Worm (Caenorhabditis elegans): ENCODE results near the gene jbts-14.

The jbts-14 gene

ce11 chrX:8676088-8676779 is 27.9 kb upstream of the jbts-14 start:
- TF ChIP-seq ztf-29 (GFP tag; IDR thresholded peaks at IDR 0.05) (no peak), ref-1 (GFP tag; conservative IDR thresholded peaks at IDR 0.05) (no peak), flt-1 (GFP tag; IDR thresholded peaks at IDR 0.05) (no peak), ztf-23 (GFP tag; IDR thresholded peaks at IDR 0.05) (no peak), med-1 (GFP tag; optimal IDR thresholded peaks at IDR 0.05; ENCODE audit: insufficient read depth) (no peak), T22C8.4 (GFP tag; IDR thresholded peaks at IDR 0.05) (no peak), klf-2 (GFP tag; conservative IDR thresholded peaks at IDR 0.05) (no peak), tab-1 (GFP tag; IDR thresholded peaks at IDR 0.05) (no peak)

ce11 chrX:8677320-8677719 is 26.8 kb upstream of the jbts-14 start:
- no peak for TF ChIP-seq ztf-29 (GFP tag; IDR thresholded peaks at IDR 0.05)
- no peak for TF ChIP-seq T22C8.4 (GFP tag; IDR thresholded peaks at IDR 0.05)
- no peak for TF ChIP-seq tab-1 (GFP tag; IDR thresholded peaks at IDR 0.05)
- TF ChIP-seq med-1 (GFP tag; optimal IDR thresholded peaks at IDR 0.05; ENCODE audit: insufficient read depth), result no peak
- TF ChIP-seq ref-1 (GFP tag; conservative IDR thresholded peaks at IDR 0.05), result no peak
- TF ChIP-seq cog-1 (tag; optimal IDR thresholded peaks at IDR 0.05), result no peak
- TF ChIP-seq flt-1 (GFP tag; IDR thresholded peaks at IDR 0.05), result no peak
- no peak for TF ChIP-seq ztf-23 (GFP tag; IDR thresholded peaks at IDR 0.05)
- no peak for TF ChIP-seq klf-2 (GFP tag; conservative IDR thresholded peaks at IDR 0.05)

DNA sequence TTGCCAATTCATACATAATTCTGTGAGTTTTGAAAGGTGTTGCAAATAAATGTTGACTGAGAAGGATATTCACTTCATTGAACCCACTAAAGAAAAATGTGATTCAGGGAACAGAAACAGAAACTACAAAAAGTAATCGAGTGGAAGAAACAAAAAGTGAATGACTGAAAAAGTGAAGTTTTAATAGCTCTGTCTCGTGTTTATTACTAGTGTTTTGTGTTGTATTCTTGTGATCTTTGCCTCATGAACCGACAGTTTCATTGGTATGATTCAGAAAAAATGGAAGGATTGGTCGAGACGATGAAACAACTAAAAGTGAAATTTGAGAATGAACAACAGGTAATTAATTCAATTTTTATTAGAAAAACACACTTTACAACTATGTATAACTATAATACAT is 26.2 kb upstream of the jbts-14 start:
- TF ChIP-seq klf-2 (GFP tag; conservative IDR thresholded peaks at IDR 0.05), result no peak
- no peak for TF ChIP-seq cog-1 (tag; optimal IDR thresholded peaks at IDR 0.05)
- no peak for TF ChIP-seq med-1 (GFP tag; optimal IDR thresholded peaks at IDR 0.05; ENCODE audit: insufficient read depth)
- TF ChIP-seq flt-1 (GFP tag; IDR thresholded peaks at IDR 0.05), result no peak

DNA sequence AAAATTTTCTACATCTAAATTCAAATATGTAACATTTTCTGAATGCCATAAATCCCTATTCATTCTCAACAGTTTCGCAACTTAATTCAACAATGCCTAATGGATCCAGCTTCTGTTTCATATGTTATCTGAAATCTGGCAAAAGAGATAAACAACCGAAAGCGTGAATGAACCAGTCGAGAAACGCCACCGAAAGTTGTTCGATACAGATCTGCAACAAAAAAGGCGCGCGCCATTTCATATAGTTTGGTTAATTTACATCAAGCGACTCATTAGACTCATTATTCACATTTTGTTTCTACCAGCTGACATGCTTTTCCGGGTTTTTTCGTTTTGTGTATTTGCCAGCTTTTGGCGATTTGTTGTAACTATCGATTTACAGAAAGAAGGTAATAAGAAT is 22.5 kb upstream of the jbts-14 start, which contains the start of gene K09E2.1:
TSS of gene K09E2.1 (plus strand) at position 301 of the 400 bp plus-strand sequence.
- TF ChIP-seq ztf-29 (GFP tag; IDR thresholded peaks at IDR 0.05) (no peak), klf-2 (GFP tag; conservative IDR thresholded peaks at IDR 0.05) (no peak), med-1 (GFP tag; optimal IDR thresholded peaks at IDR 0.05; ENCODE audit: insufficient read depth) (no peak), ztf-23 (GFP tag; IDR thresholded peaks at IDR 0.05) (no peak), T22C8.4 (GFP tag; IDR thresholded peaks at IDR 0.05) (no peak), tab-1 (GFP tag; IDR thresholded peaks at IDR 0.05) (no peak), cog-1 (tag; optimal IDR thresholded peaks at IDR 0.05) (no peak), ref-1 (GFP tag; conservative IDR thresholded peaks at IDR 0.05) (no peak), flt-1 (GFP tag; IDR thresholded peaks at IDR 0.05) (no peak)

ce11 chrX:8697517-8697916 is 6.6 kb upstream of the jbts-14 start, which contains the start of gene frpr-8:
frpr-8 (plus strand) TSS chrX:8697817.
- TF ChIP-seq ztf-23 (GFP tag; IDR thresholded peaks at IDR 0.05) (no peak), ztf-29 (GFP tag; IDR thresholded peaks at IDR 0.05) (no peak), med-1 (GFP tag; optimal IDR thresholded peaks at IDR 0.05; ENCODE audit: insufficient read depth) (no peak), flt-1 (GFP tag; IDR thresholded peaks at IDR 0.05) (no peak), tab-1 (GFP tag; IDR thresholded peaks at IDR 0.05) (no peak), klf-2 (GFP tag; conservative IDR thresholded peaks at IDR 0.05) (no peak), cog-1 (tag; optimal IDR thresholded peaks at IDR 0.05) (no peak), T22C8.4 (GFP tag; IDR thresholded peaks at IDR 0.05) (no peak)

- no peak for TF ChIP-seq flt-1 (GFP tag; IDR thresholded peaks at IDR 0.05)
- TF ChIP-seq cog-1 (tag; optimal IDR thresholded peaks at IDR 0.05), result no peak
- TF ChIP-seq ztf-23 (GFP tag; IDR thresholded peaks at IDR 0.05), result no peak
- TF ChIP-seq ztf-29 (GFP tag; IDR thresholded peaks at IDR 0.05), result no peak
- no peak for TF ChIP-seq T22C8.4 (GFP tag; IDR thresholded peaks at IDR 0.05)
- TF ChIP-seq ref-1 (GFP tag; conservative IDR thresholded peaks at IDR 0.05), result no peak
- no peak for TF ChIP-seq tab-1 (GFP tag; IDR thresholded peaks at IDR 0.05)
- no peak for TF ChIP-seq med-1 (GFP tag; optimal IDR thresholded peaks at IDR 0.05; ENCODE audit: insufficient read depth)
- no peak for TF ChIP-seq klf-2 (GFP tag; conservative IDR thresholded peaks at IDR 0.05)
Measured at ce11 chrX:8704830-8705229, 724 bp downstream of the jbts-14 start.

DNA sequence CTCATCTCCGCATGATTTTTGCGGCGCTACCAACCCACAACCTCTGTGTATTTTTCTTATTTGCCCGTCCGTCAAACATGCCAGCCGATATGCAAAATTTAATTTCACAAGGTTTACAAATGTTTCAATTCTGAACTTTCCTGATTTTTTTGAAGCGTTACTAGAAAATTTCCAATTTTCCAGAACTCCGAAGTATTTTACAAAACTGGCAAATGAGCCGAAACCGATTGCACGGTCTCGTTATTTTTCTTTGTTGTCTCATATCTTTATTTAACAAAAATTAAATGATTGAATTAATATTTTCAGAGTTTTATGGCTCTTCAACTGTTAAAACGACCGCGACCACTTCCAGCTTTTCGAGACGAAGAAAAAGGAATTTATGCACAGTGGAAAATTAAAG is 3.9 kb downstream of the jbts-14 start, which contains the start of gene F53A9.3:
TSS of gene F53A9.3 (plus strand) at position 301 of the 400 bp plus-strand sequence.
- TF ChIP-seq ref-1 (GFP tag; conservative IDR thresholded peaks at IDR 0.05) (no peak), T22C8.4 (GFP tag; IDR thresholded peaks at IDR 0.05) (no peak), cog-1 (tag; optimal IDR thresholded peaks at IDR 0.05) (no peak), tab-1 (GFP tag; IDR thresholded peaks at IDR 0.05) (no peak), ztf-29 (GFP tag; IDR thresholded peaks at IDR 0.05) (no peak), klf-2 (GFP tag; conservative IDR thresholded peaks at IDR 0.05) (no peak), ztf-23 (GFP tag; IDR thresholded peaks at IDR 0.05) (no peak), flt-1 (GFP tag; IDR thresholded peaks at IDR 0.05) (no peak), med-1 (GFP tag; optimal IDR thresholded peaks at IDR 0.05; ENCODE audit: insufficient read depth) (no peak)

DNA sequence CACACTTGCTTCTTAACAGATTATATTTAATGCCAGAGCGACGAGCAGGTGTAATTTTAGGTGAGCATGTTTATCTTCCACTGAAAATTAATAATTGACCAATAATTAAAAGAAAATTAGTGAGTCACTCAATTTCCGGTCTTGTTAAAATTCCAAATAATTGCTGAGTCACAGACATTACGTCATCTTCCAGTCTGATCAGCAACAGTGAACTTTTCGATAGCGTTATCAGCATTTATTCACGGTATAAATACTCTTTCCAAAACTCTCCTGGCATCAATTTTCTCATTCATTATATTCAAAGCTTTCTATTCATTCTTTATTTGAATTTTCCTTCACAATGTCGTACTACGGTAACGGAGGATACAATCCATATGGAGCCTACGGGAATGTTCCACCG is 5.3 kb downstream of the jbts-14 start, which contains the start of gene kreg-1:
TSS of gene kreg-1 (plus strand) at position 341 of the 400 bp plus-strand sequence.
- no peak for TF ChIP-seq T22C8.4 (GFP tag; IDR thresholded peaks at IDR 0.05)
- no peak for TF ChIP-seq ztf-23 (GFP tag; IDR thresholded peaks at IDR 0.05)
- no peak for TF ChIP-seq flt-1 (GFP tag; IDR thresholded peaks at IDR 0.05)
- TF ChIP-seq klf-2 (GFP tag; conservative IDR thresholded peaks at IDR 0.05), result no peak
- TF ChIP-seq tab-1 (GFP tag; IDR thresholded peaks at IDR 0.05), result no peak
- no peak for TF ChIP-seq med-1 (GFP tag; optimal IDR thresholded peaks at IDR 0.05; ENCODE audit: insufficient read depth)
- no peak for TF ChIP-seq cog-1 (tag; optimal IDR thresholded peaks at IDR 0.05)
- no peak for TF ChIP-seq ztf-29 (GFP tag; IDR thresholded peaks at IDR 0.05)
- TF ChIP-seq ref-1 (GFP tag; conservative IDR thresholded peaks at IDR 0.05), result no peak

ce11 chrX:8711141-8711645 is 7.1 kb downstream of the jbts-14 start, which contains the start of gene F53A9.1:
F53A9.1 (plus strand) TSS chrX:8711595.
- TF ChIP-seq klf-2 (GFP tag; conservative IDR thresholded peaks at IDR 0.05) (no peak), tab-1 (GFP tag; IDR thresholded peaks at IDR 0.05) (no peak), med-1 (GFP tag; optimal IDR thresholded peaks at IDR 0.05; ENCODE audit: insufficient read depth) (no peak), ztf-23 (GFP tag; IDR thresholded peaks at IDR 0.05) (no peak), cog-1 (tag; optimal IDR thresholded peaks at IDR 0.05) (no peak), T22C8.4 (GFP tag; IDR thresholded peaks at IDR 0.05) (no peak), ref-1 (GFP tag; conservative IDR thresholded peaks at IDR 0.05) (no peak), flt-1 (GFP tag; IDR thresholded peaks at IDR 0.05) (no peak), ztf-29 (GFP tag; IDR thresholded peaks at IDR 0.05) (no peak)
